Fruit fly (Drosophila melanogaster): ENCODE results near the gene z.

dm6 chrX:2440219-2440618, 7.3 kb upstream of the z start:
- TF ChIP-seq Max (GFP tag; optimal IDR thresholded peaks at IDR 0.05) (no peak), YL-1 (GFP tag; optimal IDR thresholded peaks at IDR 0.05) (no peak), ranshi (GFP tag; IDR thresholded peaks at IDR 0.05) (no peak)
